Worm (Caenorhabditis elegans) whole organism, L3 larva: ENCODE data around the gene T22D1.3.

Experiments
- R02D3.7 ChIP-seq: fragments of 150-350 bp; optimal IDR thresholded peaks from 2 replicates; lab custom pipeline; 2014; ENCODE audit warnings: missing biosample characterization, missing genetic modification characterization
- ZK546.5 ChIP-seq: sonication (generic microtip); optimal IDR thresholded peaks from 2 replicates; lab custom pipeline; 2017; ENCODE audit warnings: missing biosample characterization, missing genetic modification characterization
- aly-2 ChIP-seq: fragments of 150-350 bp; optimal IDR thresholded peaks from 2 replicates; lab custom pipeline; 2014; ENCODE audit warnings: missing biosample characterization, missing genetic modification characterization
- ama-1 ChIP-seq: fragments of 150-350 bp; optimal IDR thresholded peaks from 2 replicates; lab custom pipeline; 2018
- ceh-28 ChIP-seq: fragments of 150-350 bp; optimal IDR thresholded peaks from 2 replicates; lab custom pipeline; 2014; ENCODE audit warnings: missing biosample characterization, missing genetic modification reagents, missing genetic modification characterization
- ceh-82 ChIP-seq: fragments of 150-350 bp; optimal IDR thresholded peaks from 2 replicates; lab custom pipeline; 2014; ENCODE audit warnings: missing biosample characterization, missing genetic modification characterization
- ceh-9 ChIP-seq: sonication (generic microtip); optimal IDR thresholded peaks from 2 replicates; lab custom pipeline; 2018; ENCODE audit warnings: missing biosample characterization, missing genetic modification characterization
- daf-12 ChIP-seq: fragments of 150-350 bp; optimal IDR thresholded peaks from 2 replicates; lab custom pipeline; 2014; ENCODE audit warnings: missing biosample characterization, missing genetic modification reagents, missing genetic modification characterization
- egl-27 ChIP-seq: sonication (generic microtip); optimal IDR thresholded peaks from 4 replicates; lab custom pipeline; 2017; ENCODE audit warnings: missing biosample characterization, missing genetic modification reagents, missing genetic modification characterization
- egl-5 ChIP-seq: fragments of 150-350 bp; optimal IDR thresholded peaks from 2 replicates; lab custom pipeline; 2017; ENCODE audit warnings: missing biosample characterization, missing genetic modification reagents, missing genetic modification characterization, inconsistent platforms
- elt-1 ChIP-seq: fragments of 150-350 bp; optimal IDR thresholded peaks from 2 replicates; lab custom pipeline; 2014; ENCODE audit warnings: missing biosample characterization, missing genetic modification characterization
- elt-2 ChIP-seq: sonication (generic microtip); optimal IDR thresholded peaks from 2 replicates; lab custom pipeline; 2016; ENCODE audit warnings: missing genetic modification reagents, mild to moderate bottlenecking, missing genetic modification characterization, missing compliant biosample characterization
- elt-3 ChIP-seq, 3 experiments: fragments of 150-350 bp in 1 of 3; sonication (generic microtip) in 2 of 3; optimal IDR thresholded peaks; 2 replicates in 2 of 3; 4 replicates in 1 of 3; lab custom pipeline; 2014 to 2017; ENCODE audit warnings: missing biosample characterization in 3 of 3, missing genetic modification characterization in 3 of 3
- eor-1 ChIP-seq, 2 experiments: fragments of 150-350 bp; optimal IDR thresholded peaks; 2 replicates each; lab custom pipeline; 2014 to 2018; ENCODE audit warnings: missing biosample characterization in 2 of 2, missing genetic modification characterization in 2 of 2
- fkh-10 ChIP-seq: sonication (generic microtip); optimal IDR thresholded peaks from 2 replicates; lab custom pipeline; 2017; ENCODE audit warnings: missing biosample characterization, missing genetic modification reagents, missing genetic modification characterization
- fkh-2 ChIP-seq: fragments of 150-350 bp; optimal IDR thresholded peaks from 2 replicates; lab custom pipeline; 2014; ENCODE audit warnings: missing biosample characterization, missing genetic modification reagents, missing genetic modification characterization
- fos-1 ChIP-seq: fragments of 150-350 bp; optimal IDR thresholded peaks from 2 replicates; lab custom pipeline; 2014; ENCODE audit warnings: missing biosample characterization, missing genetic modification characterization
- hmg-11 ChIP-seq: sonication (generic microtip); optimal IDR thresholded peaks from 2 replicates; lab custom pipeline; 2016; ENCODE audit warnings: missing genetic modification characterization, missing compliant biosample characterization
- jun-1 ChIP-seq: fragments of 150-350 bp; optimal IDR thresholded peaks from 2 replicates; lab custom pipeline; 2014; ENCODE audit warnings: missing biosample characterization, missing genetic modification reagents, missing genetic modification characterization
- lin-39 ChIP-seq: fragments of 150-350 bp; optimal IDR thresholded peaks from 2 replicates; lab custom pipeline; 2018; ENCODE audit warnings: missing biosample characterization, missing genetic modification reagents, missing genetic modification characterization
- lsy-12 ChIP-seq: sonication (generic microtip); optimal IDR thresholded peaks from 2 replicates; lab custom pipeline; 2016; ENCODE audit warnings: mild to moderate bottlenecking, missing genetic modification characterization, missing compliant biosample characterization
- mdl-1 ChIP-seq: fragments of 150-350 bp; optimal IDR thresholded peaks from 2 replicates; lab custom pipeline; 2014; ENCODE audit warnings: missing biosample characterization, missing genetic modification characterization
- mml-1 ChIP-seq: fragments of 150-350 bp; sonication (generic microtip); optimal IDR thresholded peaks from 3 replicates; lab custom pipeline; 2014; ENCODE audit warnings: missing biosample characterization, missing genetic modification characterization
- nhr-11 ChIP-seq: fragments of 150-350 bp; optimal IDR thresholded peaks from 2 replicates; lab custom pipeline; 2014; ENCODE audit warnings: missing biosample characterization, missing genetic modification characterization
- nhr-12 ChIP-seq: fragments of 150-350 bp; optimal IDR thresholded peaks from 2 replicates; lab custom pipeline; 2014; ENCODE audit warnings: missing biosample characterization, missing genetic modification characterization
- nhr-23 ChIP-seq: fragments of 150-350 bp; optimal IDR thresholded peaks from 2 replicates; lab custom pipeline; 2014; ENCODE audit warnings: missing biosample characterization, missing genetic modification reagents, missing genetic modification characterization
- nhr-237 ChIP-seq: fragments of 150-350 bp; optimal IDR thresholded peaks from 2 replicates; lab custom pipeline; 2014; ENCODE audit warnings: missing biosample characterization, missing genetic modification characterization
- nhr-25 ChIP-seq: sonication (generic microtip); optimal IDR thresholded peaks from 2 replicates; lab custom pipeline; 2017; ENCODE audit warnings: missing biosample characterization, missing genetic modification characterization
- nhr-28 ChIP-seq: fragments of 150-350 bp; optimal IDR thresholded peaks from 2 replicates; lab custom pipeline; 2014; ENCODE audit warnings: missing biosample characterization, missing genetic modification characterization
- nhr-43 ChIP-seq: sonication (generic microtip); optimal IDR thresholded peaks from 2 replicates; lab custom pipeline; 2016; ENCODE audit warnings: mild to moderate bottlenecking, missing genetic modification characterization, missing compliant biosample characterization; ENCODE audit not compliant: poor library complexity, severe bottlenecking
- nhr-67 ChIP-seq: fragments of 150-350 bp; optimal IDR thresholded peaks from 2 replicates; lab custom pipeline; 2014; ENCODE audit warnings: missing biosample characterization, missing genetic modification characterization
- nhr-76 ChIP-seq: fragments of 150-350 bp; sonication (generic microtip); optimal IDR thresholded peaks from 5 replicates; lab custom pipeline; 2014; ENCODE audit warnings: missing biosample characterization, missing genetic modification characterization
- nhr-77 ChIP-seq: fragments of 150-350 bp; optimal IDR thresholded peaks from 2 replicates; lab custom pipeline; 2014; ENCODE audit warnings: missing biosample characterization, missing genetic modification characterization
- pha-4 ChIP-seq: fragments of 150-350 bp; optimal IDR thresholded peaks from 2 replicates; lab custom pipeline; 2014; ENCODE audit warnings: missing biosample characterization, missing genetic modification reagents, missing genetic modification characterization
- pqm-1 ChIP-seq: fragments of 150-350 bp; optimal IDR thresholded peaks from 2 replicates; lab custom pipeline; 2017; ENCODE audit warnings: missing biosample characterization, missing genetic modification characterization, inconsistent platforms
- sea-2 ChIP-seq: fragments of 150-350 bp; sonication (generic microtip); optimal IDR thresholded peaks from 4 replicates; lab custom pipeline; 2014; ENCODE audit warnings: missing biosample characterization, missing genetic modification reagents, missing genetic modification characterization
- skn-1 ChIP-seq: fragments of 150-350 bp; optimal IDR thresholded peaks from 2 replicates; lab custom pipeline; 2014; ENCODE audit warnings: missing biosample characterization, missing genetic modification characterization
- snpc-4 ChIP-seq: fragments of 150-350 bp; optimal IDR thresholded peaks from 2 replicates; lab custom pipeline; 2014; ENCODE audit warnings: missing biosample characterization, missing genetic modification characterization
- tbx-2 ChIP-seq: sonication (generic microtip); optimal IDR thresholded peaks from 2 replicates; lab custom pipeline; 2016; ENCODE audit warnings: mild to moderate bottlenecking, missing genetic modification characterization, missing compliant biosample characterization
- unc-39 ChIP-seq: sonication (generic microtip); optimal IDR thresholded peaks from 4 replicates; lab custom pipeline; 2017; ENCODE audit warnings: missing biosample characterization, missing genetic modification characterization
- unc-62 ChIP-seq: fragments of 150-350 bp; sonication (generic microtip); optimal IDR thresholded peaks from 4 replicates; lab custom pipeline; 2014; ENCODE audit warnings: missing biosample characterization, missing genetic modification reagents, missing genetic modification characterization
- zag-1 ChIP-seq: fragments of 150-350 bp; optimal IDR thresholded peaks from 2 replicates; lab custom pipeline; 2014; ENCODE audit warnings: missing biosample characterization, missing genetic modification characterization
- ztf-11 ChIP-seq: fragments of 150-350 bp; optimal IDR thresholded peaks from 2 replicates; lab custom pipeline; 2014; ENCODE audit warnings: missing biosample characterization, missing genetic modification characterization
- ztf-4 ChIP-seq: fragments of 150-350 bp; optimal IDR thresholded peaks from 2 replicates; lab custom pipeline; 2014; ENCODE audit warnings: missing biosample characterization, missing genetic modification characterization

Gene T22D1.3

DNA sequence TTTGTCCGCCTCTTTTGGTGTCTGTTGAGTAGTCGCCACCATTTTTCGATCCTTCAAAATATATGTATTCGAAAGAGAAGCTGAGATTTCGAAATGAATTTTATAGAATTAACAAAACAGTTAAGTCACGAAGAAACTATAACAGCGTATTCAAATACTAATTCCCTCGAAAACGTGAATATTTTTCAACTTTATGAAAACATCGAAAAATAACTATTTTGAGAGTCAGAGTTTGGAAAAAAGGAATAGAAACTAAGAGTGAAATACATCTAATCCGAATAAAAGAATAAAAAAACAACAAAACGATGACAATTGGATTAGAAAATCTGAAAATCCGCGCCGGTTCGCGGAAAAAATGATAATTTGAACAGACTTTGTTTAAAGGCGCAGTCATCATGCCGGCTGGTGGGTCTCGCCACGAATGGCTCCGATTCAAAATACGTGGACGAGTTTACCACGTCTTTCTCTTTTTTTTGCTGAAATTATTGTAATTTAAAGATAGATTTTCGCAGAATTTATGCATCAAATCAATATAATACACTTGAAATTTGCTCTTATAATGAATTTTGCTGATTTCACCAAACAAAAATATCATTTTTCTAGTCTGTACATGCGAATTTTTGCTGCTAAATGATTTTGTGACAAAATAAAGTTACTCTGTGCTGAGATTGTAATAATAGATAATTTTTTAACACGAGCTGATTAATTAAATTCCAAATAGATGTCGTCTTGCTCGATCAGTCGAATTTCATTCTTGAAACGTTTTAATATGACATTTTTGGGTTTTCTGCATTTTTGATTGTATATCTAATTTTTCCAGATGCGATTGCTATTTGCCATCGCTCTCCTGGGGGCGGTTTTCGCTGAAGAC lies 3.2 kb upstream of the T22D1.3 start, which contains the start of the genes rpn-1 and ribo-1 (continued):
- no peak for TF ChIP-seq egl-27 (tag; lab: Kevin White, UChicago)
- no peak for TF ChIP-seq fkh-2 (tag; lab: Kevin White, UChicago)
- peak; percentile 99 for TF ChIP-seq skn-1 (tag; lab: Kevin White, UChicago)
- TF ChIP-seq pha-4 (tag; lab: Kevin White, UChicago), result peak; percentile 55
- TF ChIP-seq jun-1, result no peak
- TF ChIP-seq ZK546.5 (tag; lab: Kevin White, UChicago), result no peak
- no peak for TF ChIP-seq elt-3 (tag; optimal IDR thresholded peaks at IDR 0.05; lab: Kevin White, UChicago)
- no peak for TF ChIP-seq nhr-23
- no peak for TF ChIP-seq ceh-82 (tag; lab: Kevin White, UChicago)
- TF ChIP-seq nhr-77 (tag; lab: Kevin White, UChicago), result no peak
- TF ChIP-seq nhr-28 (tag; lab: Kevin White, UChicago), result no peak
- TF ChIP-seq eor-1 (tag; optimal IDR thresholded peaks at IDR 0.05; lab: Kevin White, UChicago), result no peak
- TF ChIP-seq hmg-11 (tag; lab: Kevin White, UChicago), result peak; percentile 53

DNA sequence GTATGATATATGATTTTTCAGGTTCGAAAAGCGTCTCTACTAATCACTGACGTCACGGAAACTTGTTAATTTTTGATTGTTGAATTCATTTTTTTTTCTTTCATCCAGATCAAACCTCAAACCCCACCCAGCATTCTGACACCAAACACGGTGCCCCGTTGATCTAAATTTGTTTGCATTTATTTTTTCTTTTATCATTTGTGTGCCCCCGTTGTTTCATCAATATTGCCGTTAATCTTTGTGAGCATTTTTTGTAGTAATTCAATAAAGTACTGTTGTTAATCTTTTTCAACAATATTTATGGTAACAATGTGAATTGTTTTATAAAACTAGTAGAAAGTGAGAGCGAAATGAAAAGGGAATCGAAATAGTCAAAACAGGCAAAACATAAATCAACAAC lies 3.5 kb downstream of the T22D1.3 start:
- TF ChIP-seq egl-5 (no peak), ztf-11 (tag; lab: Kevin White, UChicago) (no peak), egl-27 (tag; lab: Kevin White, UChicago) (no peak), lin-39 (tag; lab: Kevin White, UChicago) (no peak), aly-2 (tag; lab: Kevin White, UChicago) (no peak), nhr-67 (tag; lab: Kevin White, UChicago) (no peak), mdl-1 (tag; lab: Kevin White, UChicago) (no peak), nhr-25 (no peak), nhr-237 (no peak), fos-1 (tag; lab: Kevin White, UChicago) (no peak), nhr-11 (no peak), pha-4 (tag; lab: Kevin White, UChicago) (no peak), elt-1 (tag; lab: Kevin White, UChicago) (no peak), unc-62 (GFP tag; lab: Kevin White, UChicago) (no peak), elt-3 (tag; optimal IDR thresholded peaks at IDR 0.05; lab: Kevin White, UChicago) (no peak), ZK546.5 (tag; lab: Kevin White, UChicago) (no peak), nhr-28 (tag; lab: Kevin White, UChicago) (no peak), unc-39 (no peak)

DNA sequence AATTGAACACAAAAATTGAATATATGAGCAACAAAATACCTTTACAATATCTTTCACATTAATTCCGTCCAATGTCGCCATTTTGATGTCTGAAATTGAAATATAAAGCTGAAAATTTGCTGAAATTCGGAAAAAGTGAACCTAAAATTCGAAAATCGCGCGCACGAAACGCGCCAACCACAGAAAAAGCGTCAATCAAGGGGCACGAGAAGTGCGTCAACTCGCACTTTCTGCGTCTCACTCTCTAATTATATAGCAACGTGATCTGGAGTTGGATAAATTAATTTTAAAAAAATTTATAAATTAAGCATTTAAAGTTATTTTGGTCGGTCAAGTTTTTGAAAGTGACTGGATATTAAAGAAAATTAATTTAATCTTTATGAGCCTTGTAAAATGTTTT lies 6.0 kb downstream of the T22D1.3 start, which contains the start of gene ruvb-2:
Gene ruvb-2 (minus strand): TSS at position 89 of the 400 bp plus-strand sequence.
- TF ChIP-seq nhr-43 (tag; lab: Kevin White, UChicago), result peak; percentile 86
- TF ChIP-seq unc-62 (GFP tag; lab: Kevin White, UChicago), result no peak
- TF ChIP-seq daf-12 (tag; lab: Kevin White, UChicago), result no peak
- no peak for TF ChIP-seq nhr-28 (tag; lab: Kevin White, UChicago)
- peak; percentile 26 for TF ChIP-seq ceh-82 (tag; lab: Kevin White, UChicago)
- peak; percentile 38 for TF ChIP-seq egl-5
- TF ChIP-seq snpc-4 (tag; lab: Kevin White, UChicago), result peak; percentile 92
- TF ChIP-seq elt-2 (tag; lab: Kevin White, UChicago), result peak; percentile 62
- peak; percentile 61 for TF ChIP-seq jun-1
- TF ChIP-seq pqm-1 (tag; lab: Kevin White, UChicago), result peak; percentile 21
- TF ChIP-seq nhr-77 (tag; lab: Kevin White, UChicago), result no peak
- no peak for TF ChIP-seq aly-2 (tag; lab: Kevin White, UChicago)
- peak; percentile 76 for TF ChIP-seq R02D3.7 (tag; lab: Kevin White, UChicago)
- no peak for TF ChIP-seq ceh-9 (tag; lab: Kevin White, UChicago)
- peak; percentile 80 for TF ChIP-seq nhr-25
- no peak for TF ChIP-seq ztf-11 (tag; lab: Kevin White, UChicago)
- TF ChIP-seq fos-1 (tag; lab: Kevin White, UChicago), result no peak
- TF ChIP-seq nhr-76 (tag; lab: Kevin White, UChicago), result no peak
- no peak for TF ChIP-seq unc-39
- TF ChIP-seq hmg-11 (tag; lab: Kevin White, UChicago), result peak; percentile 73
- no peak for TF ChIP-seq zag-1 (tag; lab: Kevin White, UChicago)
- peak; percentile 94 for TF ChIP-seq nhr-23
- TF ChIP-seq pha-4 (tag; lab: Kevin White, UChicago), result peak; percentile 93
- peak; percentile 70 for TF ChIP-seq fkh-10 (GFP tag; lab: Kevin White, UChicago)
- no peak for TF ChIP-seq nhr-67 (tag; lab: Kevin White, UChicago)
- no peak for TF ChIP-seq nhr-12 (tag; lab: Kevin White, UChicago)
- no peak for TF ChIP-seq ztf-4
- no peak for TF ChIP-seq egl-27 (tag; lab: Kevin White, UChicago)
- TF ChIP-seq ceh-28 (tag; lab: Kevin White, UChicago), result peak; percentile 27
- TF ChIP-seq nhr-237, result no peak
- no peak for TF ChIP-seq eor-1 (tag; optimal IDR thresholded peaks at IDR 0.05; lab: Kevin White, UChicago)
- peak; percentile 52 for TF ChIP-seq mdl-1 (tag; lab: Kevin White, UChicago)
- TF ChIP-seq ZK546.5 (tag; lab: Kevin White, UChicago), result no peak
- peak; percentile 32 for TF ChIP-seq ama-1 (lab: Kevin White, UChicago)
- no peak for TF ChIP-seq skn-1 (tag; lab: Kevin White, UChicago)
- TF ChIP-seq tbx-2 (tag; lab: Kevin White, UChicago), result peak; percentile 68
- no peak for TF ChIP-seq mml-1
- TF ChIP-seq lsy-12, result peak; percentile 78
- TF ChIP-seq sea-2, result no peak
- no peak for TF ChIP-seq elt-3 (tag; optimal IDR thresholded peaks at IDR 0.05; lab: Kevin White, UChicago)
